Fruit fly (Drosophila melanogaster): Measurements from ENCODE around the gene ftz-f1.

The ftz-f1 gene

DNA sequence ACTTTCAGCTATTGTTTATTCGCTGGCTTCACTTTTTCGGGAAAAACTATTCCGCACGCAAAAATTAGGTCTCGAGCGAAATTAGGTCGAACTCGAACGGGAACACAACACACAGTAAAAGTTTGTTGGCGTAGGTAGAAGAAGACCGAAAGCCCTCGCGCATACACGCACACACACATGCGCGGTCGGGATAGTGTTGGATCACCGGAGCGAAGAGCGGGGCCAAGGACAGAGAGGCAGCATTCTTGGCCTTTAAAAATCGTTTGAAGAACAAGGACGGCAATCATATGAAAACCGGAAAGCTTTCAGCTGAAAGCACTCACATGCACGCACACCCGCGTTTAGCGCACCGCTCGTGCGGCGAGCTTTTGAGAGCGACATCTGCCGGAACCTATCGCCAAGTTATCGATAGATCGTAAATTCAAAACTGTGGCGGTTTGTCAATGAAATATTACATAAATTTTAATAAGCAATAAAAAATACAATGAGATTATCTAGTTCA, at the start of gene ftz-f1 (continued):
- TF ChIP-seq ss (GFP tag; optimal IDR thresholded peaks at IDR 0.05) (no peak), acj6 (GFP tag; optimal IDR thresholded peaks at IDR 0.05) (no peak), Sox14 (GFP tag; optimal IDR thresholded peaks at IDR 0.05) (peak; percentile 64), Ets96B (tag; optimal IDR thresholded peaks at IDR 0.05) (no peak), CG10631 (GFP tag; optimal IDR thresholded peaks at IDR 0.05) (no peak), OdsH (GFP tag; optimal IDR thresholded peaks at IDR 0.05) (no peak), Lpt (GFP tag; optimal IDR thresholded peaks at IDR 0.05) (peak; percentile 18)

DNA sequence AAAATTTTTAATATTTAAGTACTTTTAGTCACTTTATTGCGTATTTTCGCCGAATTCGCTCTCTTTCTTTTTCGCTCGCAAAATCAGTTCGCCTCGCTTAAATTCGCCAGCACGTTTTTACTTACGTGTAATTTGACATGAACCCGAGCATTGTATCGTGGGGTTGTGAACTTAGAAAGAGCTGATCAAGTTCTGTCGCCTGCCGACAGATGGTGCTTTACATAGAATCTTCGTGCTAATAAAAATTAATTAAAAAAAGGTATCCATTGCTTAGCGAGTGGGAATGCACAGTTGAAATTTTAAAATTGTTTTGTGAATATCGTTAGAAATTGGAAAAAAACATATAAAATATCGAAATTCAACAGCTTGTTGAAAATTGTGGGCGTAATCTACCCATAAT, 47.3 kb upstream of the ftz-f1 start:
- TF ChIP-seq CG1621 (tag; optimal IDR thresholded peaks at IDR 0.05) (no peak), Smox (GFP tag; optimal IDR thresholded peaks at IDR 0.05) (peak; percentile 37), lz (GFP tag; optimal IDR thresholded peaks at IDR 0.05) (peak; percentile 56), CG6163 (GFP tag; IDR thresholded peaks at IDR 0.05) (no peak), vri (GFP tag; optimal IDR thresholded peaks at IDR 0.05) (peak; percentile 10), spab (GFP tag; optimal IDR thresholded peaks at IDR 0.05) (no peak), esn (GFP tag; optimal IDR thresholded peaks at IDR 0.05) (peak; percentile 66), Met (GFP tag; optimal IDR thresholded peaks at IDR 0.05) (peak; percentile 46), Eip75B (GFP tag; optimal IDR thresholded peaks at IDR 0.05) (peak; percentile 44), CG6276 (GFP tag; optimal IDR thresholded peaks at IDR 0.05) (no peak), Hr4 (GFP tag; optimal IDR thresholded peaks at IDR 0.05) (peak; percentile 35), CG3032 (tag; optimal IDR thresholded peaks at IDR 0.05) (peak; percentile 39), CG6792 (GFP tag; optimal IDR thresholded peaks at IDR 0.05) (peak; percentile 17), CG15336 (GFP tag; IDR thresholded peaks at IDR 0.05) (no peak), Sox15 (GFP tag; optimal IDR thresholded peaks at IDR 0.05) (no peak), CG31627 (GFP tag; optimal IDR thresholded peaks at IDR 0.05) (peak; percentile 63), CG7368 (GFP tag; optimal IDR thresholded peaks at IDR 0.05) (peak; percentile 13), Eip93F (GFP tag; optimal IDR thresholded peaks at IDR 0.05) (peak; percentile 1), cyc (GFP tag; optimal IDR thresholded peaks at IDR 0.05) (peak; percentile 59), achi (GFP tag; optimal IDR thresholded peaks at IDR 0.05) (peak; percentile 16), svp (GFP tag) (no peak), CG6854 (GFP tag; optimal IDR thresholded peaks at IDR 0.05) (no peak), OdsH (GFP tag; optimal IDR thresholded peaks at IDR 0.05) (peak; percentile 43), Ets21C (GFP tag; optimal IDR thresholded peaks at IDR 0.05) (no peak), Hr39 (GFP tag; optimal IDR thresholded peaks at IDR 0.05) (peak; percentile 53), dac (GFP tag; optimal IDR thresholded peaks at IDR 0.05) (no peak), fkh (GFP tag; optimal IDR thresholded peaks at IDR 0.05) (no peak), CG8319 (GFP tag; optimal IDR thresholded peaks at IDR 0.05) (peak; percentile 0), pdm3 (GFP tag; optimal IDR thresholded peaks at IDR 0.05) (peak; percentile 66), acj6 (GFP tag; optimal IDR thresholded peaks at IDR 0.05) (peak; percentile 25)

DNA sequence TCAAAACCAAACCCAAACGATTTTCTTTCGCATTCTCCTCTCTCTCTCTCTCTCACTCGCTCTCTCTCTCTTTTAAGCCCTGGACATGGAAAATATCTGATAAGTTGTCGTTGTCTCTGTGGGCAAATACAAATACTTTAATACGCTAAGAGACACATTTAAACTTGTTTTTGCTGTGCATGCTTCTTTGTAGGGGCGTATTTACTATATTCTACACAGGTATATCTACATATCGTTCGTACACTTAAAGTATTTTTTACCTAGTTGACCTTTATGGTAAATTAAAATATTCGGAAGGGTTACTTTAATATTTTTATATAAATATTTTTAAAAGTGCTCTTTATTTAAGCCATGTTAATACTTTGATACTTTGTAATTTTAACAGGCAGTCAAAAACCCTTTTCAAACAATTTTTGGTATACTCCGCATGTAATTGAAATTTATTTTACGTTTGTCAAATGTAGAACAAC, 45.2 kb upstream of the ftz-f1 start:
- no peak for TF ChIP-seq CG16779 (tag; optimal IDR thresholded peaks at IDR 0.05)
- TF ChIP-seq Eip78C (GFP tag): no peak
- no peak for TF ChIP-seq dac (GFP tag; optimal IDR thresholded peaks at IDR 0.05)
- TF ChIP-seq CG31627 (GFP tag; optimal IDR thresholded peaks at IDR 0.05): no peak
- TF ChIP-seq Hr39 (GFP tag; optimal IDR thresholded peaks at IDR 0.05): no peak
- TF ChIP-seq Hr38 (GFP tag; optimal IDR thresholded peaks at IDR 0.05): no peak
- TF ChIP-seq Gug (GFP tag; IDR thresholded peaks at IDR 0.05): no peak
- no peak for TF ChIP-seq CG4318 (GFP tag; optimal IDR thresholded peaks at IDR 0.05)
- TF ChIP-seq Met (GFP tag; optimal IDR thresholded peaks at IDR 0.05): no peak
- peak; percentile 17 for TF ChIP-seq fkh (GFP tag; optimal IDR thresholded peaks at IDR 0.05)
- TF ChIP-seq Sox15 (GFP tag; optimal IDR thresholded peaks at IDR 0.05): no peak
- TF ChIP-seq CG3032 (tag; optimal IDR thresholded peaks at IDR 0.05): no peak
- TF ChIP-seq Hr4 (GFP tag; optimal IDR thresholded peaks at IDR 0.05): no peak
- peak; percentile 74 for TF ChIP-seq dsx (GFP tag; optimal IDR thresholded peaks at IDR 0.05; ENCODE audit: poor library complexity, severe bottlenecking)
- TF ChIP-seq ss (GFP tag; optimal IDR thresholded peaks at IDR 0.05): peak in 1 of 2 experiments; percentile 8
- TF ChIP-seq CG6276 (GFP tag; optimal IDR thresholded peaks at IDR 0.05): no peak
- TF ChIP-seq Blimp-1 (GFP tag; optimal IDR thresholded peaks at IDR 0.05): no peak
- 0 out of 2 replicates have a peak, but pooled peaks have one; percentile 14 for TF ChIP-seq CG15336 (GFP tag; IDR thresholded peaks at IDR 0.05)
- no peak for TF ChIP-seq fd59A (GFP tag; optimal IDR thresholded peaks at IDR 0.05)
- no peak for TF ChIP-seq CG34406 (GFP tag; optimal IDR thresholded peaks at IDR 0.05)
- no peak for TF ChIP-seq CG8319 (GFP tag; optimal IDR thresholded peaks at IDR 0.05)
- no peak for TF ChIP-seq svp (GFP tag)
- TF ChIP-seq Ets21C (GFP tag; optimal IDR thresholded peaks at IDR 0.05): no peak
- TF ChIP-seq Eip75B (GFP tag; optimal IDR thresholded peaks at IDR 0.05): no peak
- no peak for TF ChIP-seq CG32006 (GFP tag; optimal IDR thresholded peaks at IDR 0.05)

Data from whole organism, prepupa.